Fruit fly (Drosophila melanogaster) whole organism, embryonic: ENCODE results near the gene Cyt-b5-r.

Experiments
- Adf1 ChIP-seq: fragments of 200-800 bp; sonication (Bioruptor generic); IDR thresholded peaks from 2 replicates; pipeline ENCODE4 v1.3.6; 2022; ENCODE audit warnings: missing biosample characterization, missing genetic modification characterization
- Bgb ChIP-seq: fragments of 200-800 bp; sonication (Bioruptor generic); IDR thresholded peaks from 2 replicates; pipeline ENCODE4 v1.3.6; 2022; ENCODE audit warnings: missing biosample characterization, missing genetic modification characterization; ENCODE audit not compliant: partially characterized antibody
- BtbVII ChIP-seq: fragments of 200-800 bp; sonication (Bioruptor generic); optimal IDR thresholded peaks from 3 replicates; lab custom pipeline; 2017; ENCODE audit warnings: missing biosample characterization, mild to moderate bottlenecking, missing genetic modification characterization
- CG10431 ChIP-seq: fragments of 200-800 bp; sonication (Bioruptor generic); optimal IDR thresholded peaks from 3 replicates; lab custom pipeline; 2018; ENCODE audit warnings: missing biosample characterization, mild to moderate bottlenecking, missing genetic modification characterization
- CG12769 ChIP-seq: fragments of 200-800 bp; sonication (Bioruptor generic); optimal IDR thresholded peaks from 2 replicates; lab custom pipeline; 2019; ENCODE audit warnings: missing biosample characterization, mild to moderate bottlenecking, missing genetic modification characterization, moderate library complexity
- CG13123 ChIP-seq: fragments of 200-800 bp; sonication (Bioruptor generic); optimal IDR thresholded peaks from 2 replicates; lab custom pipeline; 2016; ENCODE audit warnings: missing biosample characterization, missing genetic modification characterization
- CG13296 ChIP-seq: fragments of 200-800 bp; sonication (Bioruptor generic); optimal IDR thresholded peaks from 3 replicates; lab custom pipeline; 2018; ENCODE audit warnings: missing biosample characterization, mild to moderate bottlenecking, missing genetic modification characterization
- CG14050 ChIP-seq: fragments of 200-800 bp; sonication (Bioruptor generic); IDR thresholded peaks from 3 replicates; pipeline ENCODE4 v1.3.6; 2022; ENCODE audit warnings: missing biosample characterization, missing genetic modification characterization
- CG16779 ChIP-seq: fragments of 200-800 bp; sonication (Bioruptor generic); IDR thresholded peaks from 2 replicates; pipeline ENCODE4 v1.3.6; 2022; ENCODE audit warnings: missing biosample characterization, missing genetic modification characterization
- CG17186 ChIP-seq: fragments of 200-800 bp; sonication (Bioruptor generic); optimal IDR thresholded peaks from 3 replicates; lab custom pipeline; 2017; ENCODE audit warnings: missing biosample characterization, missing genetic modification reagents, missing genetic modification characterization
- CG2678 ChIP-seq: fragments of 200-800 bp; sonication (Bioruptor generic); optimal IDR thresholded peaks from 3 replicates; lab custom pipeline; 2019; ENCODE audit warnings: missing biosample characterization, mild to moderate bottlenecking, missing genetic modification characterization, moderate library complexity
- CG2889 ChIP-seq: fragments of 200-800 bp; sonication (Bioruptor generic); IDR thresholded peaks from 3 replicates; pipeline ENCODE4 v1.3.6; 2022; ENCODE audit warnings: missing biosample characterization, missing genetic modification characterization
- CG30020 ChIP-seq: fragments of 200-800 bp; optimal IDR thresholded peaks from 2 replicates; lab custom pipeline; 2019; ENCODE audit warnings: missing biosample characterization, mild to moderate bottlenecking, missing genetic modification characterization, moderate library complexity
- CG30403 ChIP-seq: fragments of 200-800 bp; sonication (Bioruptor generic); optimal IDR thresholded peaks from 3 replicates; lab custom pipeline; 2016; ENCODE audit warnings: missing biosample characterization, missing genetic modification characterization
- CG3065 ChIP-seq: fragments of 200-800 bp; sonication (Bioruptor generic); optimal IDR thresholded peaks from 2 replicates; lab custom pipeline; 2016; ENCODE audit warnings: missing biosample characterization, missing genetic modification characterization
- CG31365 ChIP-seq: fragments of 200-800 bp; sonication (Bioruptor generic); optimal IDR thresholded peaks from 2 replicates; lab custom pipeline; 2018; ENCODE audit warnings: missing biosample characterization, mild to moderate bottlenecking, missing genetic modification characterization
- CG32767 ChIP-seq: fragments of 200-800 bp; sonication (Bioruptor generic); IDR thresholded peaks from 2 replicates; pipeline ENCODE4 v1.3.6; 2022; ENCODE audit warnings: missing biosample characterization, missing genetic modification characterization
- CG32772 ChIP-seq: fragments of 200-800 bp; sonication (Bioruptor generic); IDR thresholded peaks from 2 replicates; pipeline ENCODE4 v1.3.6; 2022; ENCODE audit warnings: missing biosample characterization, missing genetic modification characterization
- CG34422 ChIP-seq: fragments of 200-800 bp; sonication (Bioruptor generic); IDR thresholded peaks from 3 replicates; pipeline ENCODE4 v1.3.6; 2022; ENCODE audit warnings: missing biosample characterization, missing genetic modification characterization
- CG4707 ChIP-seq: fragments of 200-800 bp; sonication (Bioruptor generic); optimal IDR thresholded peaks from 2 replicates; lab custom pipeline; 2018; ENCODE audit warnings: missing biosample characterization, mild to moderate bottlenecking, missing genetic modification characterization, moderate library complexity
- CG8478 ChIP-seq: fragments of >200 bp; optimal IDR thresholded peaks from 2 replicates; lab custom pipeline; 2018
- D19B ChIP-seq: fragments of 200-800 bp; sonication (Bioruptor generic); optimal IDR thresholded peaks from 2 replicates; lab custom pipeline; 2017; ENCODE audit warnings: missing biosample characterization, mild to moderate bottlenecking, missing genetic modification characterization
- Deaf1 ChIP-seq: fragments of 200-800 bp; optimal IDR thresholded peaks from 3 replicates; lab custom pipeline; 2019; ENCODE audit warnings: missing biosample characterization, mild to moderate bottlenecking, missing genetic modification characterization, moderate library complexity
- E2f1 ChIP-seq: fragments of 200-800 bp; sonication (Bioruptor generic); IDR thresholded peaks from 2 replicates; pipeline ENCODE4 v1.3.6; 2022; ENCODE audit warnings: missing biosample characterization, missing genetic modification characterization
- HLH54F ChIP-seq: fragments of 200-800 bp; sonication (Bioruptor generic); optimal IDR thresholded peaks from 3 replicates; lab custom pipeline; 2016; ENCODE audit warnings: missing biosample characterization, missing genetic modification characterization
- Hr51 ChIP-seq, 2 experiments: fragments of 200-800 bp; sonication (Bioruptor generic); optimal IDR thresholded peaks; 2 replicates in 1 of 2; 3 replicates in 1 of 2; lab custom pipeline; 2016 to 2018; ENCODE audit warnings: missing biosample characterization in 2 of 2, missing genetic modification characterization in 2 of 2, mild to moderate bottlenecking in 1 of 2, moderate library complexity in 1 of 2
- MBD-R2 ChIP-seq: fragments of 200-800 bp; sonication (Bioruptor generic); IDR thresholded peaks from 2 replicates; pipeline ENCODE4 v1.3.6; 2022; ENCODE audit warnings: missing biosample characterization, missing genetic modification characterization
- Meics ChIP-seq: fragments of 200-800 bp; sonication (Bioruptor generic); optimal IDR thresholded peaks from 2 replicates; lab custom pipeline; 2017; ENCODE audit warnings: missing biosample characterization, mild to moderate bottlenecking, missing genetic modification characterization
- Mrtf ChIP-seq: fragments of 200-800 bp; sonication (Bioruptor generic); IDR thresholded peaks from 3 replicates; pipeline ENCODE4 v1.3.6; 2022; ENCODE audit warnings: missing biosample characterization, missing genetic modification characterization
- NfI ChIP-seq: fragments of 200-800 bp; sonication (Bioruptor generic); optimal IDR thresholded peaks from 3 replicates; lab custom pipeline; 2018; ENCODE audit warnings: missing biosample characterization, mild to moderate bottlenecking, missing genetic modification characterization, moderate library complexity
- Oli ChIP-seq: fragments of 200-800 bp; sonication (Bioruptor generic); optimal IDR thresholded peaks from 2 replicates; lab custom pipeline; 2018; ENCODE audit warnings: missing biosample characterization, mild to moderate bottlenecking, missing genetic modification characterization, moderate library complexity
- Rx ChIP-seq: fragments of 200-800 bp; sonication (Bioruptor generic); IDR thresholded peaks from 2 replicates; pipeline ENCODE4 v1.3.6; 2022; ENCODE audit warnings: missing biosample characterization, missing genetic modification characterization
- Xrp1 ChIP-seq: fragments of 200-800 bp; sonication (Bioruptor generic); IDR thresholded peaks from 2 replicates; pipeline ENCODE4 v1.3.6; 2022; ENCODE audit warnings: missing biosample characterization, missing genetic modification characterization
- amos ChIP-seq: fragments of 200-800 bp; sonication (Bioruptor generic); IDR thresholded peaks from 2 replicates; pipeline ENCODE4 v1.3.6; 2022; ENCODE audit warnings: missing biosample characterization, missing genetic modification characterization; ENCODE audit not compliant: partially characterized antibody
- bigmax ChIP-seq: fragments of 200-800 bp; sonication (Bioruptor generic); optimal IDR thresholded peaks from 2 replicates; lab custom pipeline; 2018; ENCODE audit warnings: missing biosample characterization, mild to moderate bottlenecking, missing genetic modification characterization
- dati ChIP-seq: fragments of 200-800 bp; sonication (Bioruptor generic); IDR thresholded peaks from 2 replicates; pipeline ENCODE4 v1.3.6; 2022; ENCODE audit warnings: missing biosample characterization, missing genetic modification characterization
- dpn ChIP-seq, 2 experiments: fragments of 200-800 bp; sonication (Bioruptor generic); optimal IDR thresholded peaks; 3 replicates each; lab custom pipeline; 2016; ENCODE audit warnings: missing biosample characterization in 2 of 2, missing genetic modification characterization in 2 of 2
- fd96Cb ChIP-seq: fragments of 200-800 bp; sonication (Bioruptor generic); optimal IDR thresholded peaks from 2 replicates; lab custom pipeline; 2018; ENCODE audit warnings: missing biosample characterization, mild to moderate bottlenecking, missing genetic modification characterization, moderate library complexity
- gro ChIP-seq: fragments of 200-800 bp; sonication (Bioruptor generic); optimal IDR thresholded peaks from 2 replicates; lab custom pipeline; 2016; ENCODE audit warnings: missing biosample characterization, missing genetic modification characterization
- gt ChIP-seq: fragments of 200-800 bp; sonication (Bioruptor generic); IDR thresholded peaks from 2 replicates; pipeline ENCODE4 v1.3.6; 2022; ENCODE audit warnings: missing biosample characterization, missing genetic modification characterization
- h ChIP-seq: fragments of >200 bp; optimal IDR thresholded peaks from 2 replicates; lab custom pipeline; 2017
- ken ChIP-seq: fragments of 200-800 bp; sonication (Bioruptor generic); IDR thresholded peaks from 3 replicates; pipeline ENCODE4 v1.3.6; 2022; ENCODE audit warnings: missing biosample characterization, missing genetic modification characterization
- nau ChIP-seq: fragments of 200-800 bp; sonication (Bioruptor generic); optimal IDR thresholded peaks from 3 replicates; lab custom pipeline; 2017; ENCODE audit warnings: missing biosample characterization, mild to moderate bottlenecking, missing genetic modification characterization, missing genetic modification reagents
- nerfin-1 ChIP-seq: fragments of 200-800 bp; sonication (Bioruptor generic); optimal IDR thresholded peaks from 3 replicates; lab custom pipeline; 2019; ENCODE audit warnings: missing biosample characterization, mild to moderate bottlenecking, missing genetic modification characterization, moderate library complexity
- nom ChIP-seq: fragments of 200-800 bp; sonication (Bioruptor generic); optimal IDR thresholded peaks from 2 replicates; lab custom pipeline; 2017; ENCODE audit warnings: missing biosample characterization, missing genetic modification characterization, mild to moderate bottlenecking, moderate library complexity, missing genetic modification reagents
- odd ChIP-seq: fragments of 200-800 bp; sonication (Bioruptor generic); optimal IDR thresholded peaks from 2 replicates; lab custom pipeline; 2017; ENCODE audit warnings: missing biosample characterization, mild to moderate bottlenecking, missing genetic modification characterization
- pfk ChIP-seq: fragments of 200-800 bp; sonication (Bioruptor generic); optimal IDR thresholded peaks from 2 replicates; lab custom pipeline; 2018; ENCODE audit warnings: missing biosample characterization, mild to moderate bottlenecking, missing genetic modification characterization, moderate library complexity
- rib ChIP-seq: fragments of 200-800 bp; sonication (Bioruptor generic); IDR thresholded peaks from 2 replicates; pipeline ENCODE4 v1.3.6; 2022; ENCODE audit warnings: missing biosample characterization, missing genetic modification characterization
- sob ChIP-seq: fragments of 200-800 bp; sonication (Bioruptor generic); IDR thresholded peaks from 2 replicates; pipeline ENCODE4 v1.3.6; 2022; ENCODE audit warnings: missing biosample characterization, missing genetic modification characterization
- sqz ChIP-seq: fragments of 200-800 bp; sonication (Bioruptor generic); optimal IDR thresholded peaks from 3 replicates; lab custom pipeline; 2018; ENCODE audit warnings: missing biosample characterization, mild to moderate bottlenecking, missing genetic modification characterization
- tap ChIP-seq: fragments of 200-800 bp; optimal IDR thresholded peaks from 3 replicates; lab custom pipeline; 2019; ENCODE audit warnings: missing biosample characterization, mild to moderate bottlenecking, missing genetic modification characterization, moderate library complexity

Cyt-b5-r gene

DNA sequence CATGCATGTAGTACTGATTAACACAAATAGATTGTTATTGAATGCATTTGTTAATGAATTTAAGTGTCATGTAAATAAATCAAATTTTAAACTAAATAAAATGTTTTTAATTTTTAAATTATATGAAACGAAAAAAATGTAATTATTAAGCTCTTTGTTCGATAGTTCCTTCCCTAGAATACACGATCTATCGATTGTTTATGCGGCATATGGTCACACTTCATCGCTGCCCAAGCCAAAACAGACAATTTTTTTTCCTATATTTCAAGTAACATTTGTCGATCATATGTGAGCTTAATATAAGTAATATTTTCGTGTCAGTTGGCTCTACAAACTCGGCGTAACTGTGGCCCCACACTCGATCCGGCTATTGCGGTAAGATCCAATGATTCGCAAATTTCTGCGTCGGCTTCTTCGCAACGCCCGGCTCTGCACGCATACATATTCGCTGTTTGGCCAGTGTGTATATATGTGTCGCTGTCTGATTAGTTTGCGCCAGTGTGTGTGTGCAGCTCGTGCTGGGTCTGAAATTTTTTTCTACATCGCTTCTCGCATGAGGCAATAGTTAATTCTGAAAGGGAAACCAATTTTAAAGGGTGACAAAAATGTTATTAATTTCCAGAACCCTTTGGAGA is 36.5 kb upstream of the Cyt-b5-r start, which contains the start of gene AspRS-m (continued):
- TF ChIP-seq dpn (GFP tag; optimal IDR thresholded peaks at IDR 0.05; lab: Kevin White, UChicago) (peak in 1 of 2 experiments; percentile 40), Bgb (peak; percentile 88), nom (GFP tag; lab: Kevin White, UChicago) (no peak), CG3065 (GFP tag; lab: Kevin White, UChicago) (no peak), CG34422 (GFP tag; lab: Robert Waterston, UW) (peak; percentile 81), CG4707 (GFP tag; lab: Kevin White, UChicago) (no peak), ken (GFP tag; lab: Robert Waterston, UW) (no peak), CG16779 (no peak), sob (GFP tag; lab: Robert Waterston, UW) (peak; percentile 38; the same call in 1 of the 2 replicates), CG13296 (GFP tag; lab: Kevin White, UChicago) (no peak), CG30020 (tag; lab: Kevin White, UChicago) (peak; percentile 11), Hr51 (GFP tag; optimal IDR thresholded peaks at IDR 0.05; lab: Kevin White, UChicago) (no peak), Meics (peak; percentile 16), CG10431 (GFP tag; lab: Kevin White, UChicago) (no peak), pfk (GFP tag; lab: Kevin White, UChicago) (no peak), CG8478 (lab: Kevin White, UChicago) (peak; percentile 79), CG13123 (GFP tag; lab: Kevin White, UChicago) (no peak), CG32767 (GFP tag; lab: Robert Waterston, UW) (no peak), D19B (GFP tag; lab: Kevin White, UChicago) (no peak), nau (GFP tag; lab: Kevin White, UChicago) (no peak), HLH54F (GFP tag; lab: Kevin White, UChicago) (no peak), amos (GFP tag; lab: Robert Waterston, UW) (peak; percentile 92), Adf1 (GFP tag; lab: Robert Waterston, UW) (peak; percentile 40), CG17186 (GFP tag; lab: Kevin White, UChicago) (no peak), CG2678 (tag; lab: Kevin White, UChicago) (no peak), CG12769 (tag; lab: Kevin White, UChicago) (no peak), CG14050 (GFP tag; lab: Robert Waterston, UW) (no peak), Xrp1 (GFP tag; lab: Robert Waterston, UW) (no peak), NfI (no peak), Oli (tag; lab: Kevin White, UChicago) (no peak), CG31365 (no peak), Deaf1 (tag; lab: Kevin White, UChicago) (peak; percentile 68), CG30403 (GFP tag; lab: Kevin White, UChicago) (peak; percentile 46), tap (no peak), MBD-R2 (GFP tag; lab: Robert Waterston, UW) (peak; percentile 77), bigmax (GFP tag; lab: Kevin White, UChicago) (no peak), fd96Cb (tag; lab: Kevin White, UChicago) (peak; percentile 5), odd (GFP tag; lab: Kevin White, UChicago) (no peak), CG32772 (GFP tag; lab: Robert Waterston, UW) (peak; percentile 62; the same call in 1 of the 2 replicates), CG2889 (GFP tag; lab: Robert Waterston, UW) (no peak), gro (no peak), dati (no peak), gt (no peak), sqz (GFP tag; lab: Kevin White, UChicago) (no peak), Rx (no peak), nerfin-1 (tag; lab: Kevin White, UChicago) (peak; percentile 72), rib (GFP tag; lab: Robert Waterston, UW) (0 out of 2 replicates have a peak, but pooled peaks have one; percentile 56), BtbVII (GFP tag; lab: Kevin White, UChicago) (no peak), h (no peak), E2f1 (GFP tag; lab: Robert Waterston, UW) (no peak), Mrtf (GFP tag; lab: Robert Waterston, UW) (no peak)
